Worm (Caenorhabditis elegans): ENCODE measurements around the gene R05D3.9.
A peak's percentile ranks its signal among the peaks of the same experiment; 100 is the strongest.

The R05D3.9 gene

ce11 chrIII:8356407-8356881 is 12.1 kb downstream of the R05D3.9 start:
- TF ChIP-seq pqm-1 (tag; optimal IDR thresholded peaks at IDR 0.05), result peak; percentile 50
- TF ChIP-seq nhr-23 (tag; optimal IDR thresholded peaks at IDR 0.05), result peak; percentile 46
- peak; percentile 87 for TF ChIP-seq nfya-1 (tag; optimal IDR thresholded peaks at IDR 0.05; ENCODE audit: insufficient read depth)
- peak; percentile 11 for TF ChIP-seq fkh-10 (GFP tag; optimal IDR thresholded peaks at IDR 0.05)
- TF ChIP-seq snpc-4 (tag; optimal IDR thresholded peaks at IDR 0.05), result peak; percentile 70
- no peak for TF ChIP-seq ztf-4 (tag; optimal IDR thresholded peaks at IDR 0.05)
- no peak for TF ChIP-seq sea-2 (GFP tag; optimal IDR thresholded peaks at IDR 0.05)
- no peak for TF ChIP-seq egl-27 (tag; optimal IDR thresholded peaks at IDR 0.05)
- TF ChIP-seq mdl-1 (tag; optimal IDR thresholded peaks at IDR 0.05), result no peak
- TF ChIP-seq ceh-28 (tag; optimal IDR thresholded peaks at IDR 0.05), result peak; percentile 58
- peak; percentile 51 for TF ChIP-seq nhr-43 (tag; optimal IDR thresholded peaks at IDR 0.05; ENCODE audit: poor library complexity, severe bottlenecking)
- no peak for TF ChIP-seq eor-1 (tag; optimal IDR thresholded peaks at IDR 0.05)
- TF ChIP-seq ceh-16 (tag; optimal IDR thresholded peaks at IDR 0.05), result no peak
- peak; percentile 47 for TF ChIP-seq egl-5 (tag; optimal IDR thresholded peaks at IDR 0.05)
- no peak for TF ChIP-seq skn-1 (tag; optimal IDR thresholded peaks at IDR 0.05)
- TF ChIP-seq lin-15B (tag; optimal IDR thresholded peaks at IDR 0.05), result peak; percentile 87
- no peak for TF ChIP-seq nhr-12 (tag; optimal IDR thresholded peaks at IDR 0.05)
- TF ChIP-seq nhr-28 (tag; optimal IDR thresholded peaks at IDR 0.05), result no peak
- TF ChIP-seq tbx-2 (tag; optimal IDR thresholded peaks at IDR 0.05), result no peak
- TF ChIP-seq nhr-25 (tag; optimal IDR thresholded peaks at IDR 0.05), result peak; percentile 73
- TF ChIP-seq pha-4 (tag; optimal IDR thresholded peaks at IDR 0.05), result peak; percentile 82
- TF ChIP-seq elt-1 (tag; optimal IDR thresholded peaks at IDR 0.05), result peak; percentile 15
- TF ChIP-seq jun-1 (tag; optimal IDR thresholded peaks at IDR 0.05), result peak; percentile 80
- TF ChIP-seq lsy-12 (tag; optimal IDR thresholded peaks at IDR 0.05), result peak; percentile 49
- TF ChIP-seq nhr-67 (tag; optimal IDR thresholded peaks at IDR 0.05), result no peak
- no peak for TF ChIP-seq ceh-82 (tag; optimal IDR thresholded peaks at IDR 0.05)
- TF ChIP-seq elt-2 (tag; optimal IDR thresholded peaks at IDR 0.05), result peak; percentile 49
- TF ChIP-seq R02D3.7 (tag; optimal IDR thresholded peaks at IDR 0.05), result peak; percentile 32
- peak; percentile 59 for TF ChIP-seq ama-1 (optimal IDR thresholded peaks at IDR 0.05)
- TF ChIP-seq unc-39 (tag; optimal IDR thresholded peaks at IDR 0.05), result no peak
- TF ChIP-seq zag-1 (tag; optimal IDR thresholded peaks at IDR 0.05), result no peak
- TF ChIP-seq lin-39 (tag; optimal IDR thresholded peaks at IDR 0.05), result peak; percentile 67
- TF ChIP-seq hmg-11 (tag; optimal IDR thresholded peaks at IDR 0.05), result peak; percentile 95
- TF ChIP-seq nhr-11 (tag; optimal IDR thresholded peaks at IDR 0.05), result peak; percentile 7
- no peak for TF ChIP-seq mml-1 (tag; optimal IDR thresholded peaks at IDR 0.05)

- TF ChIP-seq nfya-1 (tag; optimal IDR thresholded peaks at IDR 0.05; ENCODE audit: insufficient read depth) (no peak), elt-1 (tag; optimal IDR thresholded peaks at IDR 0.05) (no peak), ceh-28 (tag; optimal IDR thresholded peaks at IDR 0.05) (no peak), zag-1 (tag; optimal IDR thresholded peaks at IDR 0.05) (no peak), ZK546.5 (tag; optimal IDR thresholded peaks at IDR 0.05) (no peak), ceh-9 (tag; optimal IDR thresholded peaks at IDR 0.05) (no peak), nhr-25 (tag; optimal IDR thresholded peaks at IDR 0.05) (no peak), nhr-28 (tag; optimal IDR thresholded peaks at IDR 0.05) (no peak), fos-1 (tag; optimal IDR thresholded peaks at IDR 0.05) (no peak), elt-2 (tag; optimal IDR thresholded peaks at IDR 0.05) (no peak), skn-1 (tag; optimal IDR thresholded peaks at IDR 0.05) (no peak), mdl-1 (tag; optimal IDR thresholded peaks at IDR 0.05) (no peak), lin-39 (tag; optimal IDR thresholded peaks at IDR 0.05) (no peak), egl-5 (tag; optimal IDR thresholded peaks at IDR 0.05) (no peak), pha-4 (tag; optimal IDR thresholded peaks at IDR 0.05) (no peak), fkh-10 (GFP tag; optimal IDR thresholded peaks at IDR 0.05) (no peak), unc-39 (tag; optimal IDR thresholded peaks at IDR 0.05) (no peak), sea-2 (GFP tag; optimal IDR thresholded peaks at IDR 0.05) (no peak), ceh-82 (tag; optimal IDR thresholded peaks at IDR 0.05) (no peak)
These were observed 13.1 kb downstream of the R05D3.9 start for ce11 chrIII:8355462-8355815.

ce11 chrIII:8354644-8355461 is 13.7 kb downstream of the R05D3.9 start, which contains the start of gene unc-116:
TSS of gene unc-116 (minus strand) at chrIII:8355174.
- TF ChIP-seq nhr-77 (tag; optimal IDR thresholded peaks at IDR 0.05) (no peak), nhr-43 (tag; optimal IDR thresholded peaks at IDR 0.05; ENCODE audit: poor library complexity, severe bottlenecking) (no peak), unc-39 (tag; optimal IDR thresholded peaks at IDR 0.05) (no peak), unc-62 (GFP tag; optimal IDR thresholded peaks at IDR 0.05) (no peak), jun-1 (tag; optimal IDR thresholded peaks at IDR 0.05) (no peak), elt-1 (tag; optimal IDR thresholded peaks at IDR 0.05) (no peak), nhr-76 (tag; optimal IDR thresholded peaks at IDR 0.05) (no peak), hmg-11 (tag; optimal IDR thresholded peaks at IDR 0.05) (no peak), sea-2 (GFP tag; optimal IDR thresholded peaks at IDR 0.05) (no peak), ceh-16 (tag; optimal IDR thresholded peaks at IDR 0.05) (no peak), pha-4 (tag; optimal IDR thresholded peaks at IDR 0.05) (peak; percentile 87), pqm-1 (tag; optimal IDR thresholded peaks at IDR 0.05) (peak; percentile 18), nhr-11 (tag; optimal IDR thresholded peaks at IDR 0.05) (no peak), ztf-11 (tag; optimal IDR thresholded peaks at IDR 0.05) (no peak), mdl-1 (tag; optimal IDR thresholded peaks at IDR 0.05) (peak; percentile 36), elt-2 (tag; optimal IDR thresholded peaks at IDR 0.05) (peak; percentile 8), ceh-28 (tag; optimal IDR thresholded peaks at IDR 0.05) (peak; percentile 52), lin-39 (tag; optimal IDR thresholded peaks at IDR 0.05) (peak; percentile 39), nhr-237 (tag; optimal IDR thresholded peaks at IDR 0.05) (no peak), nfya-1 (tag; optimal IDR thresholded peaks at IDR 0.05; ENCODE audit: insufficient read depth) (peak; percentile 88), tbx-2 (tag; optimal IDR thresholded peaks at IDR 0.05) (no peak), lsy-12 (tag; optimal IDR thresholded peaks at IDR 0.05) (no peak), nhr-28 (tag; optimal IDR thresholded peaks at IDR 0.05) (no peak), eor-1 (tag; optimal IDR thresholded peaks at IDR 0.05) (no peak), ceh-82 (tag; optimal IDR thresholded peaks at IDR 0.05) (no peak), ceh-9 (tag; optimal IDR thresholded peaks at IDR 0.05) (no peak), ztf-4 (tag; optimal IDR thresholded peaks at IDR 0.05) (no peak), aly-2 (tag; optimal IDR thresholded peaks at IDR 0.05) (no peak), skn-1 (tag; optimal IDR thresholded peaks at IDR 0.05) (no peak)
